Fruit fly (Drosophila melanogaster): ENCODE results near the gene CG15022.

- TF ChIP-seq seq (GFP tag; IDR thresholded peaks at IDR 0.05) (no peak), row (GFP tag; IDR thresholded peaks at IDR 0.05) (no peak), NK7.1 (GFP tag; optimal IDR thresholded peaks at IDR 0.05) (no peak), bsh (GFP tag; optimal IDR thresholded peaks at IDR 0.05) (no peak), lmd (GFP tag; IDR thresholded peaks at IDR 0.05) (no peak), CG1647 (GFP tag; optimal IDR thresholded peaks at IDR 0.05) (no peak), CG10147 (GFP tag; optimal IDR thresholded peaks at IDR 0.05) (no peak), NFAT (GFP tag; IDR thresholded peaks at IDR 0.05) (no peak), CG9437 (GFP tag; optimal IDR thresholded peaks at IDR 0.05) (no peak), gcm (GFP tag; optimal IDR thresholded peaks at IDR 0.05) (no peak), aop (GFP tag; IDR thresholded peaks at IDR 0.05) (no peak), CG2889 (GFP tag; IDR thresholded peaks at IDR 0.05) (no peak), Gug (GFP tag; IDR thresholded peaks at IDR 0.05) (no peak)
Measured at dm6 chr3L:4417068-4417467, 43.0 kb downstream of the CG15022 start.
